Fruit fly (Drosophila melanogaster) whole organism, embryonic: ENCODE data around the gene cni.

Experiments
- Asciz ChIP-seq: fragments of 200-800 bp; sonication (Bioruptor generic); optimal IDR thresholded peaks from 2 replicates; lab custom pipeline; 2017; ENCODE audit warnings: missing biosample characterization, mild to moderate bottlenecking, missing genetic modification characterization, missing genetic modification reagents
- B-H1 ChIP-seq: fragments of 200-800 bp; sonication (Bioruptor generic); IDR thresholded peaks from 3 replicates; pipeline ENCODE4 v1.3.6; 2022; ENCODE audit warnings: missing biosample characterization, missing genetic modification characterization
- Bdp1 ChIP-seq: fragments of 200-800 bp; sonication (Bioruptor generic); optimal IDR thresholded peaks from 3 replicates; lab custom pipeline; 2016; ENCODE audit warnings: missing biosample characterization, missing genetic modification characterization
- Blimp-1 ChIP-seq: fragments of 200-800 bp; sonication (Bioruptor generic); optimal IDR thresholded peaks from 3 replicates; lab custom pipeline; 2018; ENCODE audit warnings: missing biosample characterization, missing genetic modification characterization, mild to moderate bottlenecking, moderate library complexity, missing genetic modification reagents
- BtbVII ChIP-seq: fragments of 200-800 bp; sonication (Bioruptor generic); optimal IDR thresholded peaks from 3 replicates; lab custom pipeline; 2017; ENCODE audit warnings: missing biosample characterization, mild to moderate bottlenecking, missing genetic modification characterization
- CG10654 ChIP-seq: fragments of 200-800 bp; sonication (Bioruptor generic); optimal IDR thresholded peaks from 2 replicates; lab custom pipeline; 2016; ENCODE audit warnings: missing biosample characterization, missing genetic modification characterization
- CG11504 ChIP-seq: fragments of 200-800 bp; sonication (Bioruptor generic); optimal IDR thresholded peaks from 3 replicates; lab custom pipeline; 2019; ENCODE audit warnings: missing biosample characterization, mild to moderate bottlenecking, missing genetic modification characterization, moderate library complexity
- CG13424 ChIP-seq: fragments of 200-800 bp; sonication (Bioruptor generic); optimal IDR thresholded peaks from 2 replicates; lab custom pipeline; 2019; ENCODE audit warnings: missing biosample characterization, mild to moderate bottlenecking, missing genetic modification characterization, moderate library complexity
- CG14014 ChIP-seq: fragments of 200-800 bp; sonication (Bioruptor generic); IDR thresholded peaks from 2 replicates; pipeline ENCODE4 v1.3.6; 2022; ENCODE audit warnings: missing biosample characterization, missing genetic modification characterization
- CG15073 ChIP-seq: fragments of 200-800 bp; sonication (Bioruptor generic); optimal IDR thresholded peaks from 2 replicates; lab custom pipeline; 2016; ENCODE audit warnings: missing biosample characterization, missing genetic modification characterization
- CG15269 ChIP-seq: fragments of 200-800 bp; sonication (Bioruptor generic); optimal IDR thresholded peaks from 2 replicates; lab custom pipeline; 2018; ENCODE audit warnings: missing biosample characterization, mild to moderate bottlenecking, missing genetic modification characterization, moderate library complexity
- CG1529 ChIP-seq: fragments of 200-800 bp; sonication (Bioruptor generic); optimal IDR thresholded peaks from 3 replicates; lab custom pipeline; 2018; ENCODE audit warnings: missing biosample characterization, missing genetic modification characterization
- CG15514 ChIP-seq: fragments of 200-800 bp; sonication (Bioruptor generic); optimal IDR thresholded peaks from 3 replicates; lab custom pipeline; 2017; ENCODE audit warnings: missing biosample characterization, missing genetic modification characterization, mild to moderate bottlenecking, moderate library complexity, missing genetic modification reagents
- CG1647 ChIP-seq: fragments of 200-800 bp; sonication (Bioruptor generic); optimal IDR thresholded peaks from 3 replicates; lab custom pipeline; 2016; ENCODE audit warnings: missing biosample characterization, missing genetic modification characterization
- CG17359 ChIP-seq: fragments of 200-800 bp; sonication (Bioruptor generic); optimal IDR thresholded peaks from 3 replicates; lab custom pipeline; 2018; ENCODE audit warnings: missing biosample characterization, mild to moderate bottlenecking, missing genetic modification characterization, moderate library complexity
- CG17361 ChIP-seq: fragments of 200-800 bp; sonication (Bioruptor generic); IDR thresholded peaks from 3 replicates; pipeline ENCODE4 v1.3.6; 2022; ENCODE audit warnings: missing biosample characterization, missing genetic modification characterization
- CG17829 ChIP-seq: fragments of 200-800 bp; optimal IDR thresholded peaks from 2 replicates; lab custom pipeline; 2019; ENCODE audit warnings: missing biosample characterization, mild to moderate bottlenecking, missing genetic modification characterization, moderate library complexity
- CG18262 ChIP-seq: fragments of 200-800 bp; optimal IDR thresholded peaks from 3 replicates; lab custom pipeline; 2019; ENCODE audit warnings: missing biosample characterization, mild to moderate bottlenecking, missing genetic modification characterization, moderate library complexity
- CG2120 ChIP-seq: fragments of 200-800 bp; sonication (Bioruptor generic); optimal IDR thresholded peaks from 3 replicates; lab custom pipeline; 2016; ENCODE audit warnings: missing biosample characterization, missing genetic modification characterization
- CG32767 ChIP-seq: fragments of 200-800 bp; sonication (Bioruptor generic); IDR thresholded peaks from 2 replicates; pipeline ENCODE4 v1.3.6; 2022; ENCODE audit warnings: missing biosample characterization, missing genetic modification characterization
- CG33557 ChIP-seq: fragments of 200-800 bp; sonication (Bioruptor generic); optimal IDR thresholded peaks from 2 replicates; lab custom pipeline; 2019; ENCODE audit warnings: missing biosample characterization, mild to moderate bottlenecking, missing genetic modification characterization, moderate library complexity
- CG4328 ChIP-seq: fragments of 200-800 bp; sonication (Bioruptor generic); optimal IDR thresholded peaks from 3 replicates; lab custom pipeline; 2017; ENCODE audit warnings: missing biosample characterization, missing genetic modification reagents, missing genetic modification characterization
- CG43689 ChIP-seq: fragments of 200-800 bp; sonication (Bioruptor generic); IDR thresholded peaks from 2 replicates; pipeline ENCODE4 v1.3.6; 2022; ENCODE audit warnings: missing biosample characterization, missing genetic modification characterization
- CG4707 ChIP-seq: fragments of 200-800 bp; sonication (Bioruptor generic); optimal IDR thresholded peaks from 2 replicates; lab custom pipeline; 2018; ENCODE audit warnings: missing biosample characterization, mild to moderate bottlenecking, missing genetic modification characterization, moderate library complexity
- CG6683 ChIP-seq: fragments of 200-800 bp; sonication (Bioruptor generic); optimal IDR thresholded peaks from 2 replicates; lab custom pipeline; 2017; ENCODE audit warnings: missing biosample characterization, mild to moderate bottlenecking, missing genetic modification characterization, missing genetic modification reagents
- CG7745 ChIP-seq: fragments of 200-800 bp; sonication (Bioruptor generic); optimal IDR thresholded peaks from 2 replicates; lab custom pipeline; 2018; ENCODE audit warnings: missing biosample characterization, mild to moderate bottlenecking, missing genetic modification characterization, moderate library complexity
- CrebB ChIP-seq: fragments of 200-800 bp; sonication (Bioruptor generic); optimal IDR thresholded peaks from 3 replicates; lab custom pipeline; 2018; ENCODE audit warnings: missing biosample characterization, mild to moderate bottlenecking, missing genetic modification characterization
- Ets97D ChIP-seq: fragments of 200-800 bp; sonication (Bioruptor generic); optimal IDR thresholded peaks from 3 replicates; lab custom pipeline; 2016; ENCODE audit warnings: missing biosample characterization, missing genetic modification characterization
- HLHmδ ChIP-seq: fragments of 200-800 bp; sonication (Bioruptor generic); optimal IDR thresholded peaks from 2 replicates; lab custom pipeline; 2018; ENCODE audit warnings: missing biosample characterization, mild to moderate bottlenecking, missing genetic modification characterization, moderate library complexity
- Myb ChIP-seq: fragments of 200-800 bp; sonication (Bioruptor generic); optimal IDR thresholded peaks from 2 replicates; lab custom pipeline; 2016; ENCODE audit warnings: missing biosample characterization, missing genetic modification characterization
- Nf-YA ChIP-seq: fragments of 200-800 bp; sonication (Bioruptor generic); IDR thresholded peaks from 2 replicates; pipeline ENCODE4 v1.3.6; 2022; ENCODE audit warnings: missing biosample characterization, missing genetic modification characterization
- YL-1 ChIP-seq: fragments of 200-800 bp; sonication (Bioruptor generic); optimal IDR thresholded peaks from 3 replicates; lab custom pipeline; 2017; ENCODE audit warnings: missing biosample characterization, mild to moderate bottlenecking, missing genetic modification characterization
- ab ChIP-seq: fragments of 200-800 bp; sonication (Bioruptor generic); optimal IDR thresholded peaks from 2 replicates; lab custom pipeline; 2016; ENCODE audit warnings: missing biosample characterization, missing genetic modification characterization
- al ChIP-seq: fragments of 200-800 bp; sonication (Bioruptor generic); IDR thresholded peaks from 2 replicates; pipeline ENCODE4 v1.3.6; 2022; ENCODE audit warnings: missing biosample characterization, missing genetic modification characterization
- chinmo ChIP-seq: fragments of 200-800 bp; sonication (Bioruptor generic); IDR thresholded peaks from 4 replicates; pipeline ENCODE4 v1.3.6; 2022; ENCODE audit warnings: missing biosample characterization, missing genetic modification characterization; ENCODE audit not compliant: partially characterized antibody
- ci ChIP-seq: fragments of 200-800 bp; sonication (Bioruptor generic); IDR thresholded peaks from 3 replicates; pipeline ENCODE4 v1.3.6; 2022; ENCODE audit warnings: missing biosample characterization, missing genetic modification characterization
- croc ChIP-seq: fragments of 200-800 bp; sonication (Bioruptor generic); conservative IDR thresholded peaks from 3 replicates; pipeline ENCODE4 v1.3.6; 2022; ENCODE audit warnings: missing biosample characterization, missing genetic modification characterization
- cwo ChIP-seq: fragments of 200-800 bp; sonication (Bioruptor generic); optimal IDR thresholded peaks from 3 replicates; lab custom pipeline; 2017; ENCODE audit warnings: missing biosample characterization, missing genetic modification characterization, mild to moderate bottlenecking, moderate library complexity, missing genetic modification reagents
- da ChIP-seq: fragments of 200-800 bp; sonication (Bioruptor generic); optimal IDR thresholded peaks from 2 replicates; lab custom pipeline; 2016; ENCODE audit warnings: missing biosample characterization, missing genetic modification characterization
- en ChIP-seq: fragments of 200-800 bp; sonication (Bioruptor generic); optimal IDR thresholded peaks from 2 replicates; lab custom pipeline; 2016; ENCODE audit warnings: missing biosample characterization, missing genetic modification characterization
- fd102C ChIP-seq: fragments of 200-800 bp; sonication (Bioruptor generic); optimal IDR thresholded peaks from 2 replicates; lab custom pipeline; 2018; ENCODE audit warnings: missing biosample characterization, mild to moderate bottlenecking, missing genetic modification characterization, moderate library complexity
- fd96Cb ChIP-seq: fragments of 200-800 bp; sonication (Bioruptor generic); optimal IDR thresholded peaks from 2 replicates; lab custom pipeline; 2018; ENCODE audit warnings: missing biosample characterization, mild to moderate bottlenecking, missing genetic modification characterization, moderate library complexity
- gce ChIP-seq: fragments of 200-800 bp; sonication (Bioruptor generic); IDR thresholded peaks from 3 replicates; pipeline ENCODE4 v1.3.6; 2022; ENCODE audit warnings: missing biosample characterization, missing genetic modification characterization
- her ChIP-seq: fragments of 200-800 bp; sonication (Bioruptor generic); optimal IDR thresholded peaks from 2 replicates; lab custom pipeline; 2016; ENCODE audit warnings: missing biosample characterization, missing genetic modification characterization
- klu ChIP-seq: fragments of 200-800 bp; sonication (Bioruptor generic); IDR thresholded peaks from 2 replicates; pipeline ENCODE4 v1.3.6; 2022; ENCODE audit warnings: missing biosample characterization, missing genetic modification characterization
- knrl ChIP-seq: fragments of 200-800 bp; sonication (Bioruptor generic); IDR thresholded peaks from 3 replicates; pipeline ENCODE4 v1.3.6; 2022; ENCODE audit warnings: missing biosample characterization, missing genetic modification characterization; ENCODE audit not compliant: partially characterized antibody
- nau ChIP-seq: fragments of 200-800 bp; sonication (Bioruptor generic); optimal IDR thresholded peaks from 3 replicates; lab custom pipeline; 2017; ENCODE audit warnings: missing biosample characterization, mild to moderate bottlenecking, missing genetic modification characterization, missing genetic modification reagents
- so ChIP-seq: fragments of 200-800 bp; sonication (Bioruptor generic); IDR thresholded peaks from 3 replicates; pipeline ENCODE4 v1.3.6; 2022; ENCODE audit warnings: missing biosample characterization, missing genetic modification characterization
- sob ChIP-seq: fragments of 200-800 bp; sonication (Bioruptor generic); IDR thresholded peaks from 2 replicates; pipeline ENCODE4 v1.3.6; 2022; ENCODE audit warnings: missing biosample characterization, missing genetic modification characterization
- unpg ChIP-seq: fragments of 200-800 bp; sonication (Bioruptor generic); optimal IDR thresholded peaks from 3 replicates; lab custom pipeline; 2018; ENCODE audit warnings: missing biosample characterization, mild to moderate bottlenecking, missing genetic modification characterization, moderate library complexity

cni gene

dm6 chr2L:16272730-16273129 is 37.8 kb downstream of the cni start (continued):
- no peak for TF ChIP-seq CG43689 (GFP tag; lab: Robert Waterston, UW)
- TF ChIP-seq CrebB (tag; lab: Kevin White, UChicago), result peak; percentile 26
- peak; percentile 54; the same call in 2 of the 3 replicates for TF ChIP-seq so
- peak; percentile 68 for TF ChIP-seq CG4707 (GFP tag; lab: Kevin White, UChicago)
- TF ChIP-seq fd96Cb (tag; lab: Kevin White, UChicago), result no peak
- no peak for TF ChIP-seq her (GFP tag; lab: Kevin White, UChicago)
- TF ChIP-seq CG15269, result no peak
- 0 out of 2 replicates have a peak, but pooled peaks have one; percentile 33 for TF ChIP-seq sob (GFP tag; lab: Robert Waterston, UW)
- TF ChIP-seq CG7745 (tag; lab: Kevin White, UChicago), result peak; percentile 93
- TF ChIP-seq knrl (GFP tag; lab: Robert Waterston, UW), result no peak
- TF ChIP-seq CG10654 (GFP tag; lab: Kevin White, UChicago), result no peak
- TF ChIP-seq CG17829 (tag; lab: Kevin White, UChicago), result no peak
- no peak for TF ChIP-seq en (GFP tag; lab: Kevin White, UChicago)
- TF ChIP-seq HLHmδ (GFP tag; lab: Kevin White, UChicago), result peak; percentile 15
- no peak; the same call in 2 of the 3 replicates for TF ChIP-seq B-H1 (GFP tag; lab: Robert Waterston, UW)
- no peak for TF ChIP-seq CG17361
- peak; percentile 46; the same call in 1 of the 2 replicates for TF ChIP-seq CG14014 (GFP tag; lab: Robert Waterston, UW)
- peak; percentile 21 for TF ChIP-seq CG1529 (GFP tag; lab: Kevin White, UChicago)
- TF ChIP-seq CG18262, result peak; percentile 16
- TF ChIP-seq CG4328 (GFP tag; lab: Kevin White, UChicago), result peak; percentile 48
- TF ChIP-seq gce (GFP tag; lab: Robert Waterston, UW), result 0 out of 3 replicates have a peak, but pooled peaks have one; percentile 48
- peak; percentile 6 for TF ChIP-seq ab
- TF ChIP-seq CG13424 (tag; lab: Kevin White, UChicago), result peak; percentile 13
- no peak for TF ChIP-seq CG15073 (GFP tag; lab: Kevin White, UChicago)
- TF ChIP-seq BtbVII, result peak; percentile 46
- TF ChIP-seq chinmo (GFP tag; lab: Robert Waterston, UW), result peak; percentile 61; the same call in 2 of the 4 replicates
- TF ChIP-seq Myb (GFP tag; lab: Kevin White, UChicago), result no peak
- TF ChIP-seq cwo (GFP tag; lab: Kevin White, UChicago), result peak; percentile 58
- peak; percentile 67 for TF ChIP-seq CG15514 (GFP tag; lab: Kevin White, UChicago)
- no peak for TF ChIP-seq croc
- peak; percentile 18 for TF ChIP-seq CG11504 (tag; lab: Kevin White, UChicago)
- peak; percentile 72; the same call in 2 of the 3 replicates for TF ChIP-seq ci (GFP tag; lab: Robert Waterston, UW)
- TF ChIP-seq da (GFP tag; lab: Kevin White, UChicago), result no peak
- TF ChIP-seq al (GFP tag; lab: Robert Waterston, UW), result no peak
- TF ChIP-seq CG32767 (GFP tag; lab: Robert Waterston, UW), result no peak
- TF ChIP-seq nau, result peak; percentile 75
- no peak for TF ChIP-seq Ets97D (GFP tag; lab: Kevin White, UChicago)
- no peak for TF ChIP-seq YL-1
- TF ChIP-seq CG1647 (GFP tag; lab: Kevin White, UChicago), result no peak
- TF ChIP-seq unpg (GFP tag; lab: Kevin White, UChicago), result peak; percentile 16
- TF ChIP-seq Asciz (GFP tag; lab: Kevin White, UChicago), result peak; percentile 69
- TF ChIP-seq CG17359 (tag; lab: Kevin White, UChicago), result peak; percentile 28
- peak; percentile 21 for TF ChIP-seq CG6683 (GFP tag; lab: Kevin White, UChicago)
- TF ChIP-seq Blimp-1 (GFP tag; lab: Kevin White, UChicago), result peak; percentile 29
- TF ChIP-seq klu (GFP tag; lab: Robert Waterston, UW), result no peak
- no peak for TF ChIP-seq CG2120 (GFP tag; lab: Kevin White, UChicago)
- no peak for TF ChIP-seq fd102C (GFP tag; lab: Kevin White, UChicago)
- TF ChIP-seq CG33557 (GFP tag; lab: Kevin White, UChicago), result peak; percentile 32
- TF ChIP-seq Nf-YA, result no peak
- no peak for TF ChIP-seq Bdp1 (GFP tag; lab: Kevin White, UChicago)
